Worm (Caenorhabditis elegans) whole organism, late embryonic: ENCODE data around the gene dpy-10.
A peak's percentile ranks its signal among the peaks of the same experiment; 100 is the strongest.

ENCODE experiments used
- C08G9.2 ChIP-seq: sonication (generic microtip); optimal IDR thresholded peaks from 2 replicates; lab custom pipeline; 2016; ENCODE audit warnings: mild to moderate bottlenecking, missing genetic modification characterization, moderate library complexity, missing compliant biosample characterization
- C38D4.7 ChIP-seq: fragments of 200-800 bp; sonication (Bioruptor generic); optimal IDR thresholded peaks from 2 replicates; lab custom pipeline; 2018; ENCODE audit warnings: mild to moderate bottlenecking, missing genetic modification characterization, moderate library complexity, missing compliant biosample characterization
- ahr-1 ChIP-seq: sonication (generic microtip); optimal IDR thresholded peaks from 2 replicates; lab custom pipeline; 2016; ENCODE audit warnings: missing genetic modification characterization, missing compliant biosample characterization
- ceh-14 ChIP-seq: sonication (generic microtip); optimal IDR thresholded peaks from 2 replicates; lab custom pipeline; 2016; ENCODE audit warnings: missing genotype, missing genetic modification characterization, missing compliant biosample characterization
- ceh-19 ChIP-seq: fragments of 200-800 bp; sonication (Bioruptor generic); optimal IDR thresholded peaks from 2 replicates; lab custom pipeline; 2018; ENCODE audit warnings: mild to moderate bottlenecking, missing genetic modification characterization, missing compliant biosample characterization
- ceh-2 ChIP-seq: sonication (generic microtip); optimal IDR thresholded peaks from 2 replicates; lab custom pipeline; 2016; ENCODE audit warnings: missing genotype, missing genetic modification characterization, missing compliant biosample characterization
- ceh-22 ChIP-seq: sonication (generic microtip); optimal IDR thresholded peaks from 2 replicates; lab custom pipeline; 2017; ENCODE audit warnings: missing biosample characterization, missing genetic modification characterization
- ceh-24 ChIP-seq: sonication (generic microtip); optimal IDR thresholded peaks from 2 replicates; lab custom pipeline; 2016; ENCODE audit warnings: mild to moderate bottlenecking, missing genetic modification characterization, missing compliant biosample characterization
- ceh-30 ChIP-seq: fragments of 150-350 bp; optimal IDR thresholded peaks from 2 replicates; lab custom pipeline; 2014; ENCODE audit warnings: missing biosample characterization, missing genetic modification characterization
- ceh-45 ChIP-seq: fragments of 200-800 bp; sonication (Bioruptor generic); IDR thresholded peaks from 2 replicates; pipeline ENCODE4 v1.3.6; 2022; ENCODE audit warnings: missing genetic modification reagents, missing genetic modification characterization, missing compliant biosample characterization
- ceh-6 ChIP-seq: fragments of 200-800 bp; sonication (Bioruptor generic); optimal IDR thresholded peaks from 2 replicates; lab custom pipeline; 2018; ENCODE audit warnings: mild to moderate bottlenecking, missing genetic modification characterization, missing compliant biosample characterization
- ceh-9 ChIP-seq: sonication (generic microtip); optimal IDR thresholded peaks from 2 replicates; lab custom pipeline; 2016; ENCODE audit warnings: mild to moderate bottlenecking, missing genetic modification characterization, inconsistent platforms, missing compliant biosample characterization
- che-1 ChIP-seq: sonication (generic microtip); optimal IDR thresholded peaks from 2 replicates; lab custom pipeline; 2016; ENCODE audit warnings: mild to moderate bottlenecking, missing genetic modification characterization, missing compliant biosample characterization
- dmd-4 ChIP-seq: sonication (generic microtip); optimal IDR thresholded peaks from 2 replicates; lab custom pipeline; 2016; ENCODE audit warnings: borderline replicate concordance, missing genetic modification characterization, missing compliant biosample characterization
- dve-1 ChIP-seq: sonication (generic microtip); optimal IDR thresholded peaks from 2 replicates; lab custom pipeline; 2017; ENCODE audit warnings: antibody characterized with exemption, mild to moderate bottlenecking, missing genetic modification characterization, missing compliant biosample characterization
- elt-2 ChIP-seq: sonication (generic microtip); optimal IDR thresholded peaks from 2 replicates; lab custom pipeline; 2016; ENCODE audit warnings: missing genetic modification reagents, missing genetic modification characterization, missing compliant biosample characterization
- elt-4 ChIP-seq: sonication (generic microtip); optimal IDR thresholded peaks from 2 replicates; lab custom pipeline; 2016; ENCODE audit warnings: missing genetic modification characterization, missing compliant biosample characterization
- ets-4 ChIP-seq: sonication (generic microtip); optimal IDR thresholded peaks from 2 replicates; lab custom pipeline; 2016; ENCODE audit warnings: missing genetic modification characterization, missing compliant biosample characterization
- fax-1 ChIP-seq: sonication (generic microtip); optimal IDR thresholded peaks from 2 replicates; lab custom pipeline; 2016; ENCODE audit warnings: missing genotype, missing genetic modification characterization, missing compliant biosample characterization
- fkh-10 ChIP-seq: fragments of 150-350 bp; optimal IDR thresholded peaks from 2 replicates; lab custom pipeline; 2014; ENCODE audit warnings: missing biosample characterization, missing genetic modification reagents, missing genetic modification characterization
- fkh-6 ChIP-seq: sonication (generic microtip); optimal IDR thresholded peaks from 2 replicates; lab custom pipeline; 2016; ENCODE audit warnings: missing genetic modification characterization, missing compliant biosample characterization
- hlh-8 ChIP-seq: sonication (generic microtip); optimal IDR thresholded peaks from 2 replicates; lab custom pipeline; 2016; ENCODE audit warnings: missing genotype, missing genetic modification characterization, missing compliant biosample characterization
- lim-6 ChIP-seq: sonication (generic microtip); optimal IDR thresholded peaks from 2 replicates; lab custom pipeline; 2016; ENCODE audit warnings: missing genetic modification characterization, missing compliant biosample characterization
- lin-11 ChIP-seq: fragments of 200-800 bp; sonication (Bioruptor generic); optimal IDR thresholded peaks from 2 replicates; lab custom pipeline; 2018; ENCODE audit warnings: mild to moderate bottlenecking, missing genetic modification characterization, missing compliant biosample characterization
- madf-2 ChIP-seq: sonication (generic microtip); optimal IDR thresholded peaks from 2 replicates; lab custom pipeline; 2017; ENCODE audit warnings: missing genetic modification characterization, missing compliant biosample characterization
- mec-3 ChIP-seq: sonication (generic microtip); optimal IDR thresholded peaks from 2 replicates; lab custom pipeline; 2016; ENCODE audit warnings: borderline replicate concordance, missing genetic modification characterization, missing compliant biosample characterization
- pha-2 ChIP-seq: sonication (generic microtip); optimal IDR thresholded peaks from 2 replicates; lab custom pipeline; 2017; ENCODE audit warnings: mild to moderate bottlenecking, missing genetic modification characterization, missing compliant biosample characterization
- pros-1 ChIP-seq: fragments of 150-350 bp; optimal IDR thresholded peaks from 2 replicates; lab custom pipeline; 2014; ENCODE audit warnings: missing biosample characterization, missing genetic modification reagents, missing genetic modification characterization
- rnt-1 ChIP-seq: sonication (generic microtip); optimal IDR thresholded peaks from 2 replicates; lab custom pipeline; 2016; ENCODE audit warnings: missing genetic modification characterization, missing compliant biosample characterization
- sdc-2 ChIP-seq: sonication (generic microtip); optimal IDR thresholded peaks from 2 replicates; lab custom pipeline; 2016; ENCODE audit warnings: missing genotype, missing genetic modification characterization, missing compliant biosample characterization
- sox-2 ChIP-seq: fragments of 200-800 bp; sonication (Bioruptor generic); IDR thresholded peaks from 2 replicates; pipeline ENCODE4 v1.3.6; 2022; ENCODE audit warnings: missing genetic modification reagents, missing genetic modification characterization, missing compliant biosample characterization
- syd-9 ChIP-seq: sonication (generic microtip); optimal IDR thresholded peaks from 2 replicates; lab custom pipeline; 2016; ENCODE audit warnings: mild to moderate bottlenecking, missing genetic modification characterization, moderate library complexity, missing compliant biosample characterization
- ttx-3 ChIP-seq: sonication (generic microtip); optimal IDR thresholded peaks from 2 replicates; lab custom pipeline; 2016; ENCODE audit warnings: missing genetic modification reagents, missing genetic modification characterization, missing compliant biosample characterization
- unc-42 ChIP-seq: sonication (generic microtip); optimal IDR thresholded peaks from 2 replicates; lab custom pipeline; 2016; ENCODE audit warnings: missing genotype, missing genetic modification characterization, missing compliant biosample characterization
- unc-55 ChIP-seq: sonication (generic microtip); optimal IDR thresholded peaks from 2 replicates; lab custom pipeline; 2017; ENCODE audit warnings: missing biosample characterization, missing genetic modification reagents, missing genetic modification characterization
- ztf-16 ChIP-seq: sonication (generic microtip); optimal IDR thresholded peaks from 2 replicates; lab custom pipeline; 2017; ENCODE audit warnings: missing genetic modification characterization, missing compliant biosample characterization

dpy-10 gene

ce11 chrII:6673894-6674293 lies 38.1 kb downstream of the dpy-10 start, which contains the start of gene H43E16.1:
TSS of gene H43E16.1 (plus strand) at chrII:6674268.
- TF ChIP-seq ceh-19 (GFP tag; lab: Kevin White, UChicago), result no peak
- no peak for TF ChIP-seq che-1
- TF ChIP-seq pha-2 (tag; lab: Kevin White, UChicago), result no peak
- no peak for TF ChIP-seq rnt-1
- TF ChIP-seq C38D4.7 (GFP tag; lab: Kevin White, UChicago), result no peak
- TF ChIP-seq lin-11, result no peak
- no peak for TF ChIP-seq lim-6 (tag; lab: Kevin White, UChicago)
- no peak for TF ChIP-seq syd-9 (tag; lab: Kevin White, UChicago)
- no peak for TF ChIP-seq ttx-3 (tag; lab: Kevin White, UChicago)
- TF ChIP-seq pros-1 (tag; lab: Kevin White, UChicago), result no peak
- TF ChIP-seq ceh-30, result no peak
- no peak for TF ChIP-seq hlh-8
- TF ChIP-seq ceh-2, result no peak
- TF ChIP-seq ceh-45 (GFP tag; lab: Robert Waterston, UW), result no peak
- no peak for TF ChIP-seq elt-4 (tag; lab: Kevin White, UChicago)
- TF ChIP-seq sdc-2 (tag; lab: Kevin White, UChicago), result no peak
- TF ChIP-seq ceh-14, result no peak
- no peak for TF ChIP-seq ets-4
- no peak for TF ChIP-seq ceh-22 (tag; lab: Kevin White, UChicago)

DNA sequence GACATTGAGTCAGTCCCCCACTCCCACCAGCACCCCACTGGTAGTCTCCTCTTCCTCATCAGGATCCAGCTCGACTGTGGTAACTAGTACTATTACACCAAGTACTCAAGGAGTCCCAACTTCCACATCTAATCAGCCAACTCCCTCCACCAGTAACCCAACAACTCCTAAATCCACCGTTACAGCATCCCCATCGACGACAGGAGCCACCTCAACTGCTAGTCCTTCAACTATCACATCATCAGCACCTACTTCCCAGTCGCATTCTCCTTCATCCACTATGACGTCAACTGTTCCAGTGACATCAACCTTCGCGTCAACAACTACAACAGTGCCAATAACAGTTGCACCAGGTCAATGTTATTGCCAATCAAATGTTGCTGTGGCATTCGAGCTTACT lies 43.5 kb downstream of the dpy-10 start:
- TF ChIP-seq unc-55 (GFP tag; lab: Kevin White, UChicago) (no peak), dve-1 (tag; lab: Kevin White, UChicago) (no peak), mec-3 (no peak)

- TF ChIP-seq ahr-1 (tag; lab: Kevin White, UChicago) (no peak), elt-2 (no peak)
Measured at ce11 chrII:6667534-6667933, 44.5 kb downstream of the dpy-10 start.

ce11 chrII:6666598-6666997 lies 45.4 kb downstream of the dpy-10 start, which contains the start of gene T19D12.1:
TSS of gene T19D12.1 (plus strand) at chrII:6666898.
- TF ChIP-seq fkh-10 (GFP tag; lab: Kevin White, UChicago), result no peak
- TF ChIP-seq dve-1 (tag; lab: Kevin White, UChicago), result no peak
- no peak for TF ChIP-seq ceh-30
- no peak for TF ChIP-seq syd-9 (tag; lab: Kevin White, UChicago)
- no peak for TF ChIP-seq lim-6 (tag; lab: Kevin White, UChicago)
- TF ChIP-seq ceh-6 (GFP tag; lab: Kevin White, UChicago), result no peak

- no peak for TF ChIP-seq sox-2
- TF ChIP-seq ceh-45 (GFP tag; lab: Robert Waterston, UW), result no peak
- TF ChIP-seq dmd-4, result no peak
- no peak for TF ChIP-seq ceh-24
- no peak for TF ChIP-seq hlh-8
- no peak for TF ChIP-seq ceh-9 (tag; lab: Kevin White, UChicago)
- no peak for TF ChIP-seq C08G9.2 (tag; lab: Kevin White, UChicago)
- no peak for TF ChIP-seq fkh-6
- TF ChIP-seq, all 69 proteins: peak for 0
Measured at ce11 chrII:6665908-6666307, 46.1 kb downstream of the dpy-10 start.

- TF ChIP-seq dve-1 (tag; lab: Kevin White, UChicago) (no peak), ceh-2 (no peak)
Measured at ce11 chrII:6663799-6664198, 48.2 kb downstream of the dpy-10 start.

DNA sequence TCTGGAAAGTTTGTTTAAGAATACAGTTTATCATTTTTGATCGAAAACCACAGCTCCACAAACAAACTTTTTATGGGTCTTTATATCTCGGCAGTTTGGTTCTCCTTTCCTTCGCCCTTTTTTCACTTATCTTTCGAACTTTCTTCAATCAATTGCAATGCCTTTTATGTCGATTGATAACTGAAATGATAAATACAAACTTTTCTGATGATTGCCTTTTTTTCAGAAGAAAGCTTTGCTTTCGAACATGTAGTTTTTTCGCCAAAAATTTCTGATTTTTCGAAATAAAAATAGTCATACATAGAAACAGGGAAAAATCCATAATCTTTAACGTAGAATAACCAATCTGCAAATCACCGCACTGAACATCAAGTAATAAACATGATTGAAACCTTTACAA lies 50.8 kb downstream of the dpy-10 start, which contains the start of gene T19D12.2:
Gene T19D12.2, plus strand, starts transcription at position 125 of the 400 bp plus-strand sequence.
- TF ChIP-seq unc-42 (tag; lab: Kevin White, UChicago), result no peak
- no peak for TF ChIP-seq fax-1 (tag; lab: Kevin White, UChicago)
- no peak for TF ChIP-seq madf-2 (tag; lab: Kevin White, UChicago)
- no peak for TF ChIP-seq pha-2 (tag; lab: Kevin White, UChicago)
- TF ChIP-seq dmd-4, result no peak
- no peak for TF ChIP-seq ztf-16
- peak; percentile 18 for TF ChIP-seq elt-2
- TF ChIP-seq, all 69 proteins: peak for 1
